Fruit fly (Drosophila melanogaster) whole organism: ENCODE data around the gene CG46427.

Experiments
- Dll ChIP-seq: fragments of >200 bp; optimal IDR thresholded peaks from 2 replicates; lab custom pipeline; 2017
- EcR ChIP-seq, 2 experiments: fragments of >200 bp; optimal IDR thresholded peaks; 2 replicates each; lab custom pipeline; 2017; ENCODE audit warnings: missing biosample characterization in 2 of 2, missing genetic modification characterization in 2 of 2, missing genetic modification reagents in 2 of 2
- pan ChIP-seq: fragments of >200 bp; optimal IDR thresholded peaks from 2 replicates; lab custom pipeline; 2017
- psq ChIP-seq: fragments of >200 bp; optimal IDR thresholded peaks from 2 replicates; lab custom pipeline; 2017
- usp ChIP-seq: fragments of >200 bp; optimal IDR thresholded peaks from 2 replicates; lab custom pipeline; 2017; ENCODE audit warnings: missing biosample characterization, missing genetic modification characterization, mixed read lengths

DNA sequence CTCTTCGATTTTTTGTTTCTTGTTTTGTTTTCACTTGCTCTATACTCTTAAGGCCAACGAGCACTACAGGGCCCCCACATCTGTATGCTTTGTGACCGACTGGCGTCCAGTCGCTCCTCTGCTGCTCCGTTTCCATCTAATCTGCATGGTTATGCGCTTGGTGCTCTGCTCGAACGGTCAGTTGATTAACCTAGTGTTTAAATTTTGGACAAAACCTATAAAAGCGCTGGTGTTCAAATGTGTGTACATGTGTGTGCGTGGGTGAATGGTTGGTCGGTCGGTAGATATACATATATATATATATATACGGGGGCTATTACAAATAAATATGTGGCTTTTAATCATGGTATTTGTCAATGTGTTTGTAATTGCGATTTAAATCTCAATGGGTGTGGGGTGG is 14.9 kb downstream of the CG46427 start:
- TF ChIP-seq Dll (lab: Kevin White, UChicago): no peak
- TF ChIP-seq pan (lab: Kevin White, UChicago): no peak
- no peak for TF ChIP-seq usp (GFP tag; lab: Kevin White, UChicago)
- TF ChIP-seq psq (lab: Kevin White, UChicago): no peak
- no peak for TF ChIP-seq EcR (GFP tag; optimal IDR thresholded peaks at IDR 0.05; lab: Kevin White, UChicago)
